Worm (Caenorhabditis elegans): ENCODE data around the gene pie-1.

pie-1 gene

DNA sequence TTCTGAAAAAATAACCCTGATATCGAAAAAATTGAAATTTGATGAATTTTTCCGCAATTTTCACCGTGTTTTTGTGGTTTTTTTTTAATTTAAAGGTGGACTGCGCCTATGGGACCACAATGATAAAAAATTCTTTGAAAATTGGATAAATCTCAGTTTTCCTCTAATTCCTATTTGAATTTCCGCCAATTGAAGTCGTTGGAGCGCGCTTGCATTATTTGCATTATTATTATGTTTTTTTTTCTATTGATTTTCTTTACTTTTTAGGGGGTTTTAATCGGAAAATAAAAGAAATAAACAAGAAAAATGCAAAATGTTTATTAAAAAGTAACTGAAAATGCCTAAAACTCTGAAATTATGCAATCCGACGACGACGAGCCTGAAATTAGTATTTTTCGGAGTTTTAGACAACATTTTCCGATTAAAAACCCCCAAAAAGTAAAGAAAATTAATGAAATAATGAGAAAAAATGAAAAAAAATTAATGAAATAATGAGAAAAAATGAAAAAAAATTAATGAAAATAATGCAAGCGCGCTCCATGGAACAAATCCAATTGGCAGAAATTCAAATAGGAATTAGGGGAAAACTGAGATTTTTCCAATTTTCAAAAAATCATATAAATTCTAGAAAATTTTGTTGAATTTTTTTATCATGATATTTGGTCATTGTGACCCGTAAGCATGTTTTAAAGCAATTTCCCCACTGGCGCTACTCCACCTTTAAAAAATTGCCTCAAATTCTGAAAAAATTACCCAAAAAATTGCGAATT is 29.1 kb downstream of the pie-1 start:
- no peak for TF ChIP-seq med-1 (GFP tag; optimal IDR thresholded peaks at IDR 0.05; ENCODE audit: insufficient read depth)

ce11 chrIII:12456801-12457647 is 30.3 kb downstream of the pie-1 start, which contains the start of the genes scav-3 and Y49E10.21:
TSS of gene scav-3 (minus strand) at chrIII:12456850.
TSS of gene Y49E10.21 (plus strand) at chrIII:12457597.
- no peak for TF ChIP-seq ztf-29 (GFP tag; IDR thresholded peaks at IDR 0.05)

- TF ChIP-seq ztf-23 (GFP tag; IDR thresholded peaks at IDR 0.05) (no peak), T22C8.4 (GFP tag; IDR thresholded peaks at IDR 0.05) (no peak), ref-1 (GFP tag; conservative IDR thresholded peaks at IDR 0.05) (no peak), cog-1 (tag; optimal IDR thresholded peaks at IDR 0.05) (no peak), flt-1 (GFP tag; IDR thresholded peaks at IDR 0.05) (no peak), klf-2 (GFP tag; conservative IDR thresholded peaks at IDR 0.05) (no peak), tab-1 (GFP tag; IDR thresholded peaks at IDR 0.05) (no peak), ztf-29 (GFP tag; IDR thresholded peaks at IDR 0.05) (no peak), med-1 (GFP tag; optimal IDR thresholded peaks at IDR 0.05; ENCODE audit: insufficient read depth) (no peak)
Observed at ce11 chrIII:12458970-12459369, 32.3 kb downstream of the pie-1 start.

DNA sequence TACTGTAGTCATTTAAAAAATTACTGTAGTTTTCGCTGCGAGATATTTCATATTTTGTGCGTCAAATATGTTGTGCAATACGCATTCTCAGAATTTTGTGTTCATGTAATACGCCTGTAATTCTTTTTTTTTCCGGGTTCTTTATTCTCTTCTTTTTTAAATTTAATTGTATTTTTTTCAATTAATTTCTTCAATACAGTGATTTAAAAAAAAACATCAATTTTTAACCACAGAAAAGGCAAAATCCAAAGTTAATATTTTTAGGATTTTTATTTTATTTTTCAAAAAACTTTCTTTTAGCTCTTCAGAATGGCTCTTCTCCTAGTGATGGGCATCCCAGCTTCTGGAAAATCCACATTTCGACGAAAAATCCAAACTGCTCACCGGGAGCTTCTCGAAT is 39.6 kb downstream of the pie-1 start, which contains the start of gene pstk-1:
Gene pstk-1 (plus strand): TSS at position 301 of the 400 bp plus-strand sequence.
- TF ChIP-seq flt-1 (GFP tag; IDR thresholded peaks at IDR 0.05) (no peak), ztf-23 (GFP tag; IDR thresholded peaks at IDR 0.05) (no peak), cog-1 (tag; optimal IDR thresholded peaks at IDR 0.05) (no peak)

DNA sequence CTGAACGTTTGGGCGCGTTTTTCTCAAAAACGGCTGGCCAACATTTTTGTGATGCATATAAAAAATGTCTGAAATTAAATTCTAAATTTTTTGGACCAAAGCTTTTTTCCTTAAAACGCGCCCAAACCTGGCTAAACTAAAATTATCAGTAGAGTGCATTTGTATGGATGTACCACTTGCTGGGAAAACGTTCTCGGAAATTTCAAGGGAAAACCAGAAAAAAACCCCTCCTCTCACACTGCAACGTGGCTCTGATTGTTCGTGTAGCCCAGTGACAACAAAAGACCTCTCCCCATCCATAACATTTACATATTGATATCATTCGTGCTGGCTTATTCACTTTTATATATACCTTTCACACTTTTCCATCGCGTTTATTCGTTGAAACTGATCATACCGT is 42.2 kb downstream of the pie-1 start, which contains the start of gene Y49E10.29:
Gene Y49E10.29 (plus strand): TSS at position 301 of the 400 bp plus-strand sequence.
- no peak for TF ChIP-seq flt-1 (GFP tag; IDR thresholded peaks at IDR 0.05)
- TF ChIP-seq T22C8.4 (GFP tag; IDR thresholded peaks at IDR 0.05): no peak
- no peak for TF ChIP-seq cog-1 (tag; optimal IDR thresholded peaks at IDR 0.05)
- TF ChIP-seq ztf-29 (GFP tag; IDR thresholded peaks at IDR 0.05): no peak
- TF ChIP-seq ztf-23 (GFP tag; IDR thresholded peaks at IDR 0.05): no peak
- TF ChIP-seq ref-1 (GFP tag; conservative IDR thresholded peaks at IDR 0.05): no peak
- TF ChIP-seq klf-2 (GFP tag; conservative IDR thresholded peaks at IDR 0.05): no peak

DNA sequence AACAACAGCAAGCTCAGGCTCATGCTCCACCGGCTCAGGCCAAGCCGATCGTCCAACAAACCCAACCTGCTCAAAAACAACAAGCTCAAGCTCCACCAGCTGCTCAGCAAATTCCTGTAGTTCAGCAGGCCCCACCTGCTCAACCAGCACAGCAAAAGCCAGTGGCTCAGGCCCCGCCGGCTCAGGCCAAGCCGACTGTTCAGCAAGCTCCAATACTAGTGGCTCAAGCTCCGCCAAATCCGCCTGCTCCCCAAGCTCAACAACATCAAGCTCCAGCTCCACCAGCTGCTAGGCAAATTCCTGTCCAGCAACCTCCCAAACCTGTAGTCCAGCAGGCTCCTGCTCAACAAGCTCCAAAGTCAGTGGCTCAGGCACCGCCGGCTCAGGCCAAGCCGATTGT is 43.1 kb downstream of the pie-1 start:
- TF ChIP-seq flt-1 (GFP tag; IDR thresholded peaks at IDR 0.05) (no peak), med-1 (GFP tag; optimal IDR thresholded peaks at IDR 0.05; ENCODE audit: insufficient read depth) (no peak), ztf-23 (GFP tag; IDR thresholded peaks at IDR 0.05) (no peak), ref-1 (GFP tag; conservative IDR thresholded peaks at IDR 0.05) (no peak), ztf-29 (GFP tag; IDR thresholded peaks at IDR 0.05) (no peak), klf-2 (GFP tag; conservative IDR thresholded peaks at IDR 0.05) (no peak), T22C8.4 (GFP tag; IDR thresholded peaks at IDR 0.05) (no peak), tab-1 (GFP tag; IDR thresholded peaks at IDR 0.05) (no peak)

DNA sequence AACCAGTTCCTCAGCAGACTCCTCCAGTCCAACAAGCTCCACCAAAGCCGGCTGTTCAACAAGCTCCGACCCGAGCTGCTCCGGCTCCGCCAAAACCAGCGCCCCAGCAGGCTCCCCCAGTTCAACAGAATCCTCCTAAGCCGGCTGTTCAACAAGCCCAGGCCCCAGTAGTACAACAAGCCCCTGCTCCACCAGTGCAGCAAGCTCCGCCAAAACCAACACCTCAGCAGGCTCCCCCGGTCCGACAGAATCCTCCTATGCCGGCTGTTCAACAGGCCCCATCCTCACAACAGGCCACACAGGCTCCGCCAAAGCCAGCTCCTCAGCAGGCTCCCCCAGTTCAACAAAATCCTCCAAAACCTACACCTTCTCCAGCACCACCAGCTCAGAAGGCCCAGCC is 43.9 kb downstream of the pie-1 start:
- TF ChIP-seq ztf-29 (GFP tag; IDR thresholded peaks at IDR 0.05): no peak
- no peak for TF ChIP-seq ztf-23 (GFP tag; IDR thresholded peaks at IDR 0.05)
- TF ChIP-seq T22C8.4 (GFP tag; IDR thresholded peaks at IDR 0.05): no peak
- no peak for TF ChIP-seq flt-1 (GFP tag; IDR thresholded peaks at IDR 0.05)
- no peak for TF ChIP-seq cog-1 (tag; optimal IDR thresholded peaks at IDR 0.05)
- TF ChIP-seq tab-1 (GFP tag; IDR thresholded peaks at IDR 0.05): no peak
- TF ChIP-seq ref-1 (GFP tag; conservative IDR thresholded peaks at IDR 0.05): no peak
- TF ChIP-seq klf-2 (GFP tag; conservative IDR thresholded peaks at IDR 0.05): no peak
- no peak for TF ChIP-seq med-1 (GFP tag; optimal IDR thresholded peaks at IDR 0.05; ENCODE audit: insufficient read depth)

ce11 chrIII:12472497-12472896 is 45.8 kb downstream of the pie-1 start, which contains the start of gene cccp-1:
TSS of gene cccp-1 (plus strand) at chrIII:12472873.
- peak; percentile 77; the same call in 1 of the 2 replicates for TF ChIP-seq T22C8.4 (GFP tag; IDR thresholded peaks at IDR 0.05)
- TF ChIP-seq ztf-23 (GFP tag; IDR thresholded peaks at IDR 0.05): 0 out of 2 replicates have a peak, but pooled peaks have one; percentile 6
- no peak for TF ChIP-seq tab-1 (GFP tag; IDR thresholded peaks at IDR 0.05)
